Fruit fly (Drosophila melanogaster) whole organism, embryonic: Measurements from ENCODE around the gene Crg-1.

Experiments
- Aef1 ChIP-seq: fragments of 200-800 bp; sonication (Bioruptor generic); IDR thresholded peaks from 3 replicates; pipeline ENCODE4 v1.3.6; 2022; ENCODE audit warnings: missing biosample characterization, missing genetic modification characterization
- Antp ChIP-seq: fragments of 200-800 bp; sonication (Bioruptor generic); optimal IDR thresholded peaks from 3 replicates; lab custom pipeline; 2016; ENCODE audit warnings: missing biosample characterization, missing genetic modification characterization
- CG1024 ChIP-seq: fragments of 200-800 bp; sonication (Bioruptor generic); IDR thresholded peaks from 2 replicates; pipeline ENCODE4 v1.3.6; 2022; ENCODE audit warnings: missing biosample characterization, missing genetic modification characterization
- CG11456 ChIP-seq: fragments of 200-800 bp; sonication (Bioruptor generic); IDR thresholded peaks from 3 replicates; pipeline ENCODE4 v1.3.6; 2022; ENCODE audit warnings: missing biosample characterization, missing genetic modification characterization
- CG11560 ChIP-seq: fragments of 200-800 bp; sonication (Bioruptor generic); IDR thresholded peaks from 3 replicates; pipeline ENCODE4 v1.3.6; 2022; ENCODE audit warnings: missing biosample characterization, missing genetic modification characterization
- CG11696 ChIP-seq: fragments of 200-800 bp; sonication (Bioruptor generic); IDR thresholded peaks from 2 replicates; pipeline ENCODE4 v1.3.6; 2022; ENCODE audit warnings: missing biosample characterization, missing genetic modification characterization
- CG12391 ChIP-seq: fragments of 200-800 bp; sonication (Bioruptor generic); optimal IDR thresholded peaks from 3 replicates; lab custom pipeline; 2018; ENCODE audit warnings: missing biosample characterization, mild to moderate bottlenecking, missing genetic modification characterization, moderate library complexity
- CG12744 ChIP-seq: fragments of 200-800 bp; sonication (Bioruptor generic); optimal IDR thresholded peaks from 2 replicates; lab custom pipeline; 2016; ENCODE audit warnings: missing biosample characterization, missing genetic modification characterization
- CG13624 ChIP-seq: fragments of 200-800 bp; sonication (Bioruptor generic); optimal IDR thresholded peaks from 2 replicates; lab custom pipeline; 2016; ENCODE audit warnings: missing biosample characterization, missing genetic modification characterization
- CG14441 ChIP-seq: fragments of 200-800 bp; sonication (Bioruptor generic); IDR thresholded peaks from 2 replicates; pipeline ENCODE4 v1.3.6; 2022; ENCODE audit warnings: missing biosample characterization, missing genetic modification characterization
- CG17361 ChIP-seq: fragments of 200-800 bp; sonication (Bioruptor generic); IDR thresholded peaks from 3 replicates; pipeline ENCODE4 v1.3.6; 2022; ENCODE audit warnings: missing biosample characterization, missing genetic modification characterization
- CG18011 ChIP-seq: fragments of 200-800 bp; sonication (Bioruptor generic); optimal IDR thresholded peaks from 2 replicates; lab custom pipeline; 2017; ENCODE audit warnings: missing biosample characterization, missing genetic modification characterization, mild to moderate bottlenecking, moderate library complexity, missing genotype
- CG2120 ChIP-seq: fragments of 200-800 bp; sonication (Bioruptor generic); optimal IDR thresholded peaks from 3 replicates; lab custom pipeline; 2016; ENCODE audit warnings: missing biosample characterization, missing genetic modification characterization
- CG31441 ChIP-seq: fragments of 200-800 bp; sonication (Bioruptor generic); IDR thresholded peaks from 2 replicates; pipeline ENCODE4 v1.3.6; 2022; ENCODE audit warnings: missing biosample characterization, missing genetic modification characterization
- CG4854 ChIP-seq: fragments of 200-800 bp; sonication (Bioruptor generic); optimal IDR thresholded peaks from 2 replicates; lab custom pipeline; 2016; ENCODE audit warnings: missing biosample characterization, missing genetic modification characterization, inconsistent platforms
- CG6254 ChIP-seq: fragments of 200-800 bp; sonication (Bioruptor generic); optimal IDR thresholded peaks from 3 replicates; lab custom pipeline; 2017; ENCODE audit warnings: mild to moderate bottlenecking, missing biosample characterization, missing genetic modification reagents, missing genetic modification characterization
- CG6654 ChIP-seq: fragments of 200-800 bp; sonication (Bioruptor generic); optimal IDR thresholded peaks from 2 replicates; lab custom pipeline; 2017; ENCODE audit warnings: missing biosample characterization, mild to moderate bottlenecking, missing genetic modification characterization
- CG7786 ChIP-seq: fragments of 200-800 bp; sonication (Bioruptor generic); optimal IDR thresholded peaks from 2 replicates; lab custom pipeline; 2016; ENCODE audit warnings: missing biosample characterization, missing genetic modification characterization
- CG8290 ChIP-seq, 3 experiments: fragments of 200-800 bp; sonication (Bioruptor generic); optimal IDR thresholded peaks; 2 replicates each; lab custom pipeline; 2016 to 2019; ENCODE audit warnings: missing biosample characterization in 3 of 3, missing genetic modification characterization in 3 of 3, mild to moderate bottlenecking in 2 of 3, moderate library complexity in 1 of 3
- CG8388 ChIP-seq: fragments of 200-800 bp; sonication (Bioruptor generic); optimal IDR thresholded peaks from 2 replicates; lab custom pipeline; 2019; ENCODE audit warnings: missing biosample characterization, mild to moderate bottlenecking, missing genetic modification characterization, moderate library complexity
- CTCF ChIP-seq: fragments of 200-800 bp; sonication (Bioruptor generic); optimal IDR thresholded peaks from 2 replicates; lab custom pipeline; 2017; ENCODE audit warnings: missing biosample characterization, mild to moderate bottlenecking, missing genetic modification characterization, moderate library complexity
- Dll ChIP-seq: fragments of 200-800 bp; sonication (Bioruptor generic); IDR thresholded peaks from 4 replicates; pipeline ENCODE4 v1.3.6; 2022; ENCODE audit warnings: missing biosample characterization, missing genetic modification characterization; ENCODE audit not compliant: partially characterized antibody
- Elba2 ChIP-seq: fragments of 200-800 bp; sonication (Bioruptor generic); optimal IDR thresholded peaks from 3 replicates; lab custom pipeline; 2016; ENCODE audit warnings: missing biosample characterization, missing genetic modification characterization
- HLH54F ChIP-seq: fragments of 200-800 bp; sonication (Bioruptor generic); optimal IDR thresholded peaks from 3 replicates; lab custom pipeline; 2016; ENCODE audit warnings: missing biosample characterization, missing genetic modification characterization
- Hmx ChIP-seq: fragments of 200-800 bp; sonication (Bioruptor generic); optimal IDR thresholded peaks from 2 replicates; lab custom pipeline; 2016; ENCODE audit warnings: missing biosample characterization, missing genetic modification characterization
- Lhr ChIP-seq: fragments of 200-800 bp; sonication (Bioruptor generic); optimal IDR thresholded peaks from 3 replicates; lab custom pipeline; 2017; ENCODE audit warnings: mild to moderate bottlenecking, missing biosample characterization, missing genetic modification reagents, missing genetic modification characterization
- Myb ChIP-seq: fragments of 200-800 bp; sonication (Bioruptor generic); optimal IDR thresholded peaks from 2 replicates; lab custom pipeline; 2016; ENCODE audit warnings: missing biosample characterization, missing genetic modification characterization
- Nf-YC ChIP-seq: fragments of 200-800 bp; optimal IDR thresholded peaks from 3 replicates; lab custom pipeline; 2019; ENCODE audit warnings: missing biosample characterization, mild to moderate bottlenecking, missing genetic modification characterization, moderate library complexity
- Xrp1 ChIP-seq: fragments of 200-800 bp; sonication (Bioruptor generic); IDR thresholded peaks from 2 replicates; pipeline ENCODE4 v1.3.6; 2022; ENCODE audit warnings: missing biosample characterization, missing genetic modification characterization
- ato ChIP-seq: fragments of 200-800 bp; sonication (Bioruptor generic); IDR thresholded peaks from 2 replicates; pipeline ENCODE4 v1.3.6; 2022; ENCODE audit warnings: missing biosample characterization, missing genetic modification characterization; ENCODE audit not compliant: partially characterized antibody
- az2 ChIP-seq: fragments of 200-800 bp; sonication (Bioruptor generic); optimal IDR thresholded peaks from 3 replicates; lab custom pipeline; 2016; ENCODE audit warnings: missing biosample characterization, missing genetic modification characterization
- bigmax ChIP-seq: fragments of 200-800 bp; sonication (Bioruptor generic); optimal IDR thresholded peaks from 2 replicates; lab custom pipeline; 2018; ENCODE audit warnings: missing biosample characterization, mild to moderate bottlenecking, missing genetic modification characterization
- cad ChIP-seq: fragments of >200 bp; optimal IDR thresholded peaks from 2 replicates; lab custom pipeline; 2017; ENCODE audit warnings: missing biosample characterization, missing genetic modification characterization
- ci ChIP-seq: fragments of 200-800 bp; sonication (Bioruptor generic); IDR thresholded peaks from 3 replicates; pipeline ENCODE4 v1.3.6; 2022; ENCODE audit warnings: missing biosample characterization, missing genetic modification characterization
- ewg ChIP-seq: fragments of 200-800 bp; sonication (Bioruptor generic); optimal IDR thresholded peaks from 3 replicates; lab custom pipeline; 2017; ENCODE audit warnings: mild to moderate bottlenecking, missing biosample characterization, missing genetic modification reagents, missing genetic modification characterization
- exex ChIP-seq: fragments of 200-800 bp; sonication (Bioruptor generic); optimal IDR thresholded peaks from 4 replicates; lab custom pipeline; 2018; ENCODE audit warnings: missing biosample characterization, mild to moderate bottlenecking, missing genetic modification characterization, moderate library complexity
- fd64A ChIP-seq: fragments of 200-800 bp; sonication (Bioruptor generic); optimal IDR thresholded peaks from 3 replicates; lab custom pipeline; 2018; ENCODE audit warnings: missing biosample characterization, mild to moderate bottlenecking, missing genetic modification characterization
- gcm2 ChIP-seq: fragments of 200-800 bp; sonication (Bioruptor generic); optimal IDR thresholded peaks from 2 replicates; lab custom pipeline; 2016; ENCODE audit warnings: missing biosample characterization, missing genetic modification characterization
- her ChIP-seq: fragments of 200-800 bp; sonication (Bioruptor generic); optimal IDR thresholded peaks from 2 replicates; lab custom pipeline; 2016; ENCODE audit warnings: missing biosample characterization, missing genetic modification characterization
- jing ChIP-seq: fragments of 200-800 bp; sonication (Bioruptor generic); optimal IDR thresholded peaks from 2 replicates; lab custom pipeline; 2018; ENCODE audit warnings: missing biosample characterization, mild to moderate bottlenecking, missing genetic modification characterization
- lov ChIP-seq, 2 experiments: fragments of 200-800 bp in 1 of 2; fragments of >200 bp in 1 of 2; sonication (Bioruptor generic) in 1 of 2; IDR thresholded peaks in 1 of 2; optimal IDR thresholded peaks in 1 of 2; 2 replicates in 1 of 2; 3 replicates in 1 of 2; pipeline versions ENCODE4 v1.3.6 to Lab custom; 2017 to 2022; ENCODE audit warnings: missing biosample characterization in 1 of 2, missing genetic modification characterization in 1 of 2
- onecut ChIP-seq: fragments of 200-800 bp; sonication (Bioruptor generic); IDR thresholded peaks from 2 replicates; pipeline ENCODE4 v1.3.6; 2022; ENCODE audit warnings: missing biosample characterization, missing genetic modification characterization
- pb ChIP-seq: fragments of 200-800 bp; sonication (Bioruptor generic); optimal IDR thresholded peaks from 3 replicates; lab custom pipeline; 2016; ENCODE audit warnings: missing biosample characterization, missing genetic modification characterization
- peb ChIP-seq: fragments of 200-800 bp; sonication (Bioruptor generic); IDR thresholded peaks from 2 replicates; pipeline ENCODE4 v1.3.6; 2022; ENCODE audit warnings: missing biosample characterization, missing genetic modification characterization
- ranshi ChIP-seq: fragments of 200-800 bp; sonication (Bioruptor generic); IDR thresholded peaks from 2 replicates; pipeline ENCODE4 v1.3.6; 2022; ENCODE audit warnings: missing biosample characterization, missing genetic modification characterization
- schlank ChIP-seq: fragments of 200-800 bp; sonication (Bioruptor generic); optimal IDR thresholded peaks from 2 replicates; lab custom pipeline; 2018; ENCODE audit warnings: missing biosample characterization, mild to moderate bottlenecking, missing genetic modification characterization
- scrt ChIP-seq: fragments of 200-800 bp; sonication (Bioruptor generic); optimal IDR thresholded peaks from 2 replicates; lab custom pipeline; 2018; ENCODE audit warnings: missing biosample characterization, mild to moderate bottlenecking, missing genetic modification characterization, moderate library complexity
- sisA ChIP-seq: fragments of 200-800 bp; sonication (Bioruptor generic); IDR thresholded peaks from 2 replicates; pipeline ENCODE4 v1.3.6; 2022; ENCODE audit warnings: missing biosample characterization, missing genetic modification characterization
- unc-4 ChIP-seq: fragments of 200-800 bp; sonication (Bioruptor generic); IDR thresholded peaks from 2 replicates; pipeline ENCODE4 v1.3.6; 2022; ENCODE audit warnings: missing biosample characterization, missing genetic modification characterization; ENCODE audit not compliant: partially characterized antibody
- vfl ChIP-seq: fragments of 200-800 bp; sonication (Bioruptor generic); optimal IDR thresholded peaks from 2 replicates; lab custom pipeline; 2016; ENCODE audit warnings: missing biosample characterization, missing genetic modification characterization
- wek ChIP-seq: fragments of 200-800 bp; sonication (Bioruptor generic); optimal IDR thresholded peaks from 3 replicates; lab custom pipeline; 2018; ENCODE audit warnings: missing biosample characterization, mild to moderate bottlenecking, missing genetic modification characterization, moderate library complexity

Crg-1 gene

dm6 chrX:3774277-3774676 lies 18.7 kb upstream of the Crg-1 start (continued):
- TF ChIP-seq unc-4 (GFP tag; lab: Robert Waterston, UW) (no peak), CTCF (GFP tag; lab: Kevin White, UChicago) (peak; percentile 16), peb (GFP tag; lab: Robert Waterston, UW) (peak; percentile 76), ato (GFP tag; lab: Robert Waterston, UW) (no peak), Dll (GFP tag; lab: Robert Waterston, UW) (no peak), fd64A (GFP tag; lab: Kevin White, UChicago) (peak; percentile 26), Antp (GFP tag; lab: Kevin White, UChicago) (peak; percentile 87), Nf-YC (tag; lab: Kevin White, UChicago) (peak; percentile 82), az2 (GFP tag; lab: Kevin White, UChicago) (peak; percentile 84), onecut (GFP tag; lab: Robert Waterston, UW) (peak; percentile 81), vfl (peak; percentile 70), CG11560 (peak; percentile 81; the same call in 1 of the 3 replicates), pb (GFP tag; lab: Kevin White, UChicago) (peak; percentile 48), CG8388 (GFP tag; lab: Kevin White, UChicago) (peak; percentile 77), CG8290 (GFP tag; optimal IDR thresholded peaks at IDR 0.05; lab: Kevin White, UChicago) (peak; percentile 33), CG8290 (tag; optimal IDR thresholded peaks at IDR 0.05; lab: Kevin White, UChicago) (peak in 1 of 2 experiments; percentile 91), ranshi (GFP tag; lab: Robert Waterston, UW) (peak; percentile 91), CG2120 (GFP tag; lab: Kevin White, UChicago) (peak; percentile 98), CG31441 (peak; percentile 88), scrt (peak; percentile 89), jing (GFP tag; lab: Kevin White, UChicago) (peak; percentile 43), Lhr (GFP tag; lab: Kevin White, UChicago) (no peak), wek (GFP tag; lab: Kevin White, UChicago) (peak; percentile 55), bigmax (GFP tag; lab: Kevin White, UChicago) (peak; percentile 23), Aef1 (peak; percentile 91), ewg (GFP tag; lab: Kevin White, UChicago) (peak; percentile 58), sisA (peak; percentile 86), CG18011 (GFP tag; lab: Kevin White, UChicago) (peak; percentile 73), CG11696 (peak; percentile 74), HLH54F (peak; percentile 90), CG7786 (peak; percentile 94), CG13624 (GFP tag; lab: Kevin White, UChicago) (peak; percentile 89), CG14441 (peak; percentile 94), CG11456 (peak; percentile 95), CG6254 (GFP tag; lab: Kevin White, UChicago) (peak; percentile 36), lov (optimal IDR thresholded peaks at IDR 0.05; lab: Kevin White, UChicago) (no peak), lov (GFP tag; IDR thresholded peaks at IDR 0.05; lab: Robert Waterston, UW) (no peak), CG4854 (GFP tag; lab: Kevin White, UChicago) (peak; percentile 72), schlank (tag; lab: Kevin White, UChicago) (peak; percentile 89), gcm2 (GFP tag; lab: Kevin White, UChicago) (peak; percentile 72), Elba2 (GFP tag; lab: Kevin White, UChicago) (peak; percentile 46), CG12391 (tag; lab: Kevin White, UChicago) (peak; percentile 90), CG17361 (peak; percentile 87), Xrp1 (GFP tag; lab: Robert Waterston, UW) (peak; percentile 89), CG6654 (GFP tag; lab: Kevin White, UChicago) (peak; percentile 39), ci (GFP tag; lab: Robert Waterston, UW) (peak; percentile 90), CG1024 (peak; percentile 75), Hmx (peak; percentile 75), Myb (GFP tag; lab: Kevin White, UChicago) (peak; percentile 82), her (GFP tag; lab: Kevin White, UChicago) (peak; percentile 92), cad (no peak), exex (tag; lab: Kevin White, UChicago) (peak; percentile 78), CG12744 (peak; percentile 87)
